Worm (Caenorhabditis elegans) whole organism, late embryonic: ENCODE results near the gene klp-7.
A peak's percentile ranks its signal among the peaks of the same experiment; 100 is the strongest.

ENCODE experiments used
- C08G9.2 ChIP-seq: sonication (generic microtip); optimal IDR thresholded peaks from 2 replicates; lab custom pipeline; 2016; ENCODE audit warnings: mild to moderate bottlenecking, missing genetic modification characterization, moderate library complexity, missing compliant biosample characterization
- C38D4.7 ChIP-seq: fragments of 200-800 bp; sonication (Bioruptor generic); optimal IDR thresholded peaks from 2 replicates; lab custom pipeline; 2018; ENCODE audit warnings: mild to moderate bottlenecking, missing genetic modification characterization, moderate library complexity, missing compliant biosample characterization
- F13H6.1 ChIP-seq: sonication (generic microtip); optimal IDR thresholded peaks from 2 replicates; lab custom pipeline; 2016; ENCODE audit warnings: missing genetic modification characterization, missing compliant biosample characterization
- K02D7.2 ChIP-seq: sonication (generic microtip); optimal IDR thresholded peaks from 2 replicates; lab custom pipeline; 2017; ENCODE audit warnings: mild to moderate bottlenecking, missing genetic modification characterization, missing compliant biosample characterization
- K09A11.1 ChIP-seq: sonication (generic microtip); optimal IDR thresholded peaks from 2 replicates; lab custom pipeline; 2017; ENCODE audit warnings: antibody characterized with exemption, mild to moderate bottlenecking, missing genetic modification characterization, missing compliant biosample characterization; ENCODE audit not compliant: insufficient read depth
- T23F11.4 ChIP-seq: fragments of 200-800 bp; sonication (Bioruptor generic); optimal IDR thresholded peaks from 2 replicates; lab custom pipeline; 2018; ENCODE audit warnings: mild to moderate bottlenecking, missing genetic modification characterization, missing compliant biosample characterization
- Y22D7AL.16 ChIP-seq: sonication (generic microtip); optimal IDR thresholded peaks from 2 replicates; lab custom pipeline; 2016; ENCODE audit warnings: missing genetic modification characterization, missing compliant biosample characterization
- ahr-1 ChIP-seq: sonication (generic microtip); optimal IDR thresholded peaks from 2 replicates; lab custom pipeline; 2016; ENCODE audit warnings: missing genetic modification characterization, missing compliant biosample characterization
- ceh-18 ChIP-seq: sonication (generic microtip); optimal IDR thresholded peaks from 2 replicates; lab custom pipeline; 2016; ENCODE audit warnings: missing genetic modification characterization, missing compliant biosample characterization
- ceh-2 ChIP-seq: sonication (generic microtip); optimal IDR thresholded peaks from 2 replicates; lab custom pipeline; 2016; ENCODE audit warnings: missing genotype, missing genetic modification characterization, missing compliant biosample characterization
- ceh-24 ChIP-seq: sonication (generic microtip); optimal IDR thresholded peaks from 2 replicates; lab custom pipeline; 2016; ENCODE audit warnings: mild to moderate bottlenecking, missing genetic modification characterization, missing compliant biosample characterization
- ceh-34 ChIP-seq: sonication (generic microtip); optimal IDR thresholded peaks from 2 replicates; lab custom pipeline; 2016; ENCODE audit warnings: mild to moderate bottlenecking, missing genetic modification characterization, missing compliant biosample characterization
- ceh-48 ChIP-seq: sonication (generic microtip); optimal IDR thresholded peaks from 2 replicates; lab custom pipeline; 2016; ENCODE audit warnings: missing genetic modification characterization, inconsistent platforms, missing compliant biosample characterization
- ceh-9 ChIP-seq: sonication (generic microtip); optimal IDR thresholded peaks from 2 replicates; lab custom pipeline; 2016; ENCODE audit warnings: mild to moderate bottlenecking, missing genetic modification characterization, inconsistent platforms, missing compliant biosample characterization
- fax-1 ChIP-seq: sonication (generic microtip); optimal IDR thresholded peaks from 2 replicates; lab custom pipeline; 2016; ENCODE audit warnings: missing genotype, missing genetic modification characterization, missing compliant biosample characterization
- fkh-10 ChIP-seq: fragments of 150-350 bp; optimal IDR thresholded peaks from 2 replicates; lab custom pipeline; 2014; ENCODE audit warnings: missing biosample characterization, missing genetic modification reagents, missing genetic modification characterization
- hlh-13 ChIP-seq: fragments of 200-800 bp; sonication (Bioruptor generic); optimal IDR thresholded peaks from 2 replicates; lab custom pipeline; 2018; ENCODE audit warnings: mild to moderate bottlenecking, missing genetic modification characterization, missing compliant biosample characterization
- hlh-30 ChIP-seq: sonication (generic microtip); optimal IDR thresholded peaks from 2 replicates; lab custom pipeline; 2017; ENCODE audit warnings: antibody characterized with exemption, missing genetic modification characterization, missing compliant biosample characterization; ENCODE audit not compliant: insufficient read depth
- hlh-8 ChIP-seq: sonication (generic microtip); optimal IDR thresholded peaks from 2 replicates; lab custom pipeline; 2016; ENCODE audit warnings: missing genotype, missing genetic modification characterization, missing compliant biosample characterization
- lim-6 ChIP-seq: sonication (generic microtip); optimal IDR thresholded peaks from 2 replicates; lab custom pipeline; 2016; ENCODE audit warnings: missing genetic modification characterization, missing compliant biosample characterization
- madf-2 ChIP-seq: sonication (generic microtip); optimal IDR thresholded peaks from 2 replicates; lab custom pipeline; 2017; ENCODE audit warnings: missing genetic modification characterization, missing compliant biosample characterization
- nfya-1 ChIP-seq: sonication (generic microtip); optimal IDR thresholded peaks from 2 replicates; lab custom pipeline; 2017; ENCODE audit warnings: missing genetic modification characterization, mild to moderate bottlenecking, missing compliant biosample characterization, antibody characterized with exemption, moderate library complexity
- nhr-11 ChIP-seq: fragments of 150-350 bp; optimal IDR thresholded peaks from 2 replicates; lab custom pipeline; 2014; ENCODE audit warnings: missing biosample characterization, missing genetic modification characterization
- nhr-232 ChIP-seq: sonication (generic microtip); optimal IDR thresholded peaks from 2 replicates; lab custom pipeline; 2016; ENCODE audit warnings: missing genetic modification characterization, missing compliant biosample characterization
- npax-4 ChIP-seq: sonication (generic microtip); optimal IDR thresholded peaks from 2 replicates; lab custom pipeline; 2016; ENCODE audit warnings: missing genetic modification characterization, missing compliant biosample characterization
- pag-3 ChIP-seq: sonication (generic microtip); optimal IDR thresholded peaks from 2 replicates; lab custom pipeline; 2016; ENCODE audit warnings: missing compliant biosample characterization, missing genetic modification characterization, borderline replicate concordance
- pax-1 ChIP-seq: fragments of 150-350 bp; optimal IDR thresholded peaks from 2 replicates; lab custom pipeline; 2014; ENCODE audit warnings: missing biosample characterization, missing genetic modification characterization
- pha-2 ChIP-seq: sonication (generic microtip); optimal IDR thresholded peaks from 2 replicates; lab custom pipeline; 2017; ENCODE audit warnings: mild to moderate bottlenecking, missing genetic modification characterization, missing compliant biosample characterization
- pha-4 ChIP-seq: fragments of 150-350 bp; optimal IDR thresholded peaks from 2 replicates; lab custom pipeline; 2018; ENCODE audit warnings: missing biosample characterization, missing genetic modification reagents, missing genetic modification characterization
- ref-2 ChIP-seq: sonication (generic microtip); optimal IDR thresholded peaks from 2 replicates; lab custom pipeline; 2016; ENCODE audit warnings: missing genetic modification characterization, missing compliant biosample characterization
- rnt-1 ChIP-seq: sonication (generic microtip); optimal IDR thresholded peaks from 2 replicates; lab custom pipeline; 2016; ENCODE audit warnings: missing genetic modification characterization, missing compliant biosample characterization
- tbx-7 ChIP-seq: sonication (generic microtip); optimal IDR thresholded peaks from 2 replicates; lab custom pipeline; 2016; ENCODE audit warnings: missing genotype, missing genetic modification characterization, missing compliant biosample characterization
- ttx-3 ChIP-seq: sonication (generic microtip); optimal IDR thresholded peaks from 2 replicates; lab custom pipeline; 2016; ENCODE audit warnings: missing genetic modification reagents, missing genetic modification characterization, missing compliant biosample characterization
- unc-55 ChIP-seq: sonication (generic microtip); optimal IDR thresholded peaks from 2 replicates; lab custom pipeline; 2017; ENCODE audit warnings: missing biosample characterization, missing genetic modification reagents, missing genetic modification characterization
- unc-86 ChIP-seq: sonication (generic microtip); optimal IDR thresholded peaks from 2 replicates; lab custom pipeline; 2016; ENCODE audit warnings: missing genetic modification characterization, missing compliant biosample characterization
- ztf-16 ChIP-seq: sonication (generic microtip); optimal IDR thresholded peaks from 2 replicates; lab custom pipeline; 2017; ENCODE audit warnings: missing genetic modification characterization, missing compliant biosample characterization

klp-7 gene

DNA sequence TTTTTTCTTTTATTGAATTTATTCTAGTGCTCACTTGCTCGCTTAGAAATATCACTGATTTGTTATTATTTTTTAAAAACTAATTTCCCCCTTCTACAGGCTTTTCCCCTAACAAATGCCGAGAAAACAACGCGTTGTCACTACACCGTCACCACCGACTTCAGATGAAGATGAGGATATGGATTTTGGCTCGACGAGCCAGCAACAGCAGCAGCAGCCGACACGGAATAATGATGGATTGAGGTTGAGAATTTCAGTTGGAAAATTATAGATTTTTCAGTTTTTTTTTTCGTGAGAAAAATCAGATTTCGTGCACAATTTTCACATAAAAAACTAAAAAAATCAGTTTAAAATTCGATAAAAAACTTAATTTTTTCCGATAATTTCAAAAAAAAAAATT lies 42.7 kb upstream of the klp-7 start, which contains the start of gene dpy-28:
Gene dpy-28 (plus strand): TSS at position 100 of the 400 bp plus-strand sequence.
- TF ChIP-seq fkh-10 (GFP tag; lab: Kevin White, UChicago) (no peak), pha-2 (tag; lab: Kevin White, UChicago) (no peak), madf-2 (tag; lab: Kevin White, UChicago) (no peak), pha-4 (tag; lab: Kevin White, UChicago) (no peak), ceh-34 (tag; lab: Kevin White, UChicago) (no peak), lim-6 (tag; lab: Kevin White, UChicago) (no peak), pag-3 (tag; lab: Kevin White, UChicago) (no peak), ref-2 (tag; lab: Kevin White, UChicago) (no peak), F13H6.1 (tag; lab: Kevin White, UChicago) (no peak), nfya-1 (tag; lab: Kevin White, UChicago) (no peak), tbx-7 (tag; lab: Kevin White, UChicago) (no peak)

DNA sequence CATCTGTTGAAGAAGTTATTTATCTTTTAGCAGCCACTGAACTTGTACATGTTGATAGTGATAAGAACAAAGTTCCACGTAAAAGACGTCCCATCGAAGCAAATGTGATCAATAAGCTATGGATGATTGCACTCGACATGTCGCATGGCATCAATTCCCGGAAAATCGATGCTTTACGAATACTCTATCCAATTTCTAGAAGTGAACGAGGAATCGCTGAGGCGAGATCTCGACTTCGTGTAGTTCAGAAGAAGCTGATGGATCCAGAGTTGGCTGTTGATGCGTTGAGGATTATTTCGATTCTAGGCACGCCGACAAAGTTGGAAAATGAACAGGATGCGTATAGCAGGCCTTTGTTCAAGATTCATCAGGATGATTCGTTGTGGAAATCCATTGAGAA lies 36.0 kb upstream of the klp-7 start:
- TF ChIP-seq madf-2 (tag; lab: Kevin White, UChicago) (no peak), ceh-48 (tag; lab: Kevin White, UChicago) (no peak), pax-1 (tag; lab: Kevin White, UChicago) (no peak), ceh-24 (tag; lab: Kevin White, UChicago) (no peak), C08G9.2 (tag; lab: Kevin White, UChicago) (no peak), Y22D7AL.16 (no peak), T23F11.4 (GFP tag; lab: Kevin White, UChicago) (no peak)

DNA sequence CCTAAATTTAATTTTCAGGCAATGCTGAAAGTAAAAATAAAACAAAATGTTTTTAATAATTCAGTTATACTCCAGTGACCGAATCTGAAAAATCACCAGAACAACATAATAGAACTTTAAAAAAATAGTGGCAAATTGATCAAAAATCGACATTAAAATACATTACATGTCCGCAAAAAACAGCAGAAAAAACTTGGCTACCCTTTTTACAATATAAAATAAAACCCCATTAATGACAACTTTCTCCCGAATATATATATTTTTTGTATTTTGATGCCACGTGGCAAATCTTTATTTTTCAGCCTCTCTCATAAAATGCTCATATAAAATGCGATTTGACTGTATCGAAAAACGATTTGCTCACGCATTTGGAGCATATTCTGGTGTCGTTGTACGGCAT lies 24.2 kb upstream of the klp-7 start, which contains the start of gene ptr-19:
Gene ptr-19 (plus strand): TSS at position 301 of the 400 bp plus-strand sequence.
- TF ChIP-seq ceh-9 (no peak), unc-55 (GFP tag; lab: Kevin White, UChicago) (no peak), K02D7.2 (no peak), pha-2 (tag; lab: Kevin White, UChicago) (no peak), pha-4 (tag; lab: Kevin White, UChicago) (no peak), fax-1 (tag; lab: Kevin White, UChicago) (no peak), C38D4.7 (no peak), ceh-2 (tag; lab: Kevin White, UChicago) (no peak), ttx-3 (tag; lab: Kevin White, UChicago) (no peak), ceh-24 (tag; lab: Kevin White, UChicago) (no peak), ceh-18 (no peak)

DNA sequence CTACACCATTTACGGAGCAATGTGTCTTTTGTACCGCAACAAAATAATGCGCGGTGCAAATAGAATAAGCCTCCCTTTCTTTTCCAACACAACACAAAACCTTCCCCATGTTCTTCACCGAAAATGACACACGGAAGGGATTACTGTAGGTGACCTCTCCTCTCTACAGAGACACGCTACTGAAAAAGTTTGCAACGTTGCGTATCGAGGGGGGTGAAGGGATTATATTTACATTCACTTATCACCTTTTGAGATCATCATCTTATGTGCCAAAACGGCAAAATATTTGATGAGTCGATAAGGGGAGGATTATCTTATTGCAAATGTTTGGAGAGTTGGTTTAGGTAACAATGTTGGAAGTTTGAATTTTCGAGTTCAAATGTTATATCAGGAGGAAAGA lies 22.7 kb upstream of the klp-7 start:
- TF ChIP-seq ztf-16 (tag; lab: Kevin White, UChicago) (no peak), pax-1 (tag; lab: Kevin White, UChicago) (peak; percentile 96)

DNA sequence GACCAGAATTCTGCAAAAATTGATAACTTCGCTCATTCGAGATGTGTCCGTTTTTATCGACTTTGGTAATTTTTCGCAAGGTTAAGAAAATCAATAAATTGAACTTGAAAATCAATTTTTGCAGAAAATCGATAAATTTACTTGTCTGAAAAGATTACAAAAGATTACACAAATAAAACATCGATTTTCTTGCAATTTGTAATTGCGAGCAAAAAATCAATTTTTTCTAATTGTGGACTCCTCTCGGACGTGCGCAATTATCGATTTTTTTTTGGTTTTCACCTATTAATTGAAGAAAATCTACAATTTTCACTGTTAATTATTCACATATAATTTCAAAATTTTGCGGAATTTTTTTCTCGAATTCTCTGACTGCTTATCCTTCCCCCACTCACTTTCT lies 14.5 kb upstream of the klp-7 start:
- TF ChIP-seq hlh-30: no peak
- TF ChIP-seq lim-6 (tag; lab: Kevin White, UChicago): no peak
- TF ChIP-seq rnt-1: no peak
- TF ChIP-seq hlh-13 (GFP tag; lab: Kevin White, UChicago): no peak
- no peak for TF ChIP-seq Y22D7AL.16

DNA sequence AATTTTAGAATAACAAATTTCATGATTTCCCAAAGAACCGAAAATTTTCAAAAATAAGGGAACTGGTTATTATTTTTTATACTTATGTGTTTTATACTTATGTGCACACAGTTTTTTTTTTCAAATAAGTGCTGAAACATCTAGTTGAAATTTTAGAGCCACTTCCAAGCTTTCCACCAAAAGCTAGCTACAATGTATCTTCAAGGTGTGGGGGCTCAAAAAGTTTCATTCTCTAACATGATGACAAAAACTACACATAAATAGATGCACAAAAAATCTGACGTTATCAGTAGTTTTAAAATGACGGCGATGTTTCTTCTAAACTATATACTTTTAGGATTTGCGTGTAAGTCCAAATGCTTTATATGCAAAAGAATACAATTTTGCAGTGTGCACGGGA lies 11.7 kb upstream of the klp-7 start, which contains the start of gene clec-163:
Gene clec-163 (plus strand): TSS at position 301 of the 400 bp plus-strand sequence.
- TF ChIP-seq ahr-1 (tag; lab: Kevin White, UChicago): no peak
- no peak for TF ChIP-seq ceh-9
- no peak for TF ChIP-seq nhr-232 (tag; lab: Kevin White, UChicago)
- TF ChIP-seq Y22D7AL.16: no peak
- TF ChIP-seq K09A11.1 (tag; lab: Kevin White, UChicago): no peak
- TF ChIP-seq hlh-8 (tag; lab: Kevin White, UChicago): no peak
- no peak for TF ChIP-seq nhr-11 (tag; lab: Kevin White, UChicago)
- no peak for TF ChIP-seq npax-4 (tag; lab: Kevin White, UChicago)
- TF ChIP-seq ceh-18: no peak
- TF ChIP-seq unc-86 (tag; lab: Kevin White, UChicago): no peak
- no peak for TF ChIP-seq hlh-30
- no peak for TF ChIP-seq C08G9.2 (tag; lab: Kevin White, UChicago)
- TF ChIP-seq, all 69 proteins: peak for 0
